Worm (Caenorhabditis elegans): Measurements from ENCODE around the gene helq-1.
"Not testable (repeated sequence)": the region's sequence is repeated elsewhere in the genome, so short reads cannot be mapped to it uniquely, and the experiment has no call there.

DNA sequence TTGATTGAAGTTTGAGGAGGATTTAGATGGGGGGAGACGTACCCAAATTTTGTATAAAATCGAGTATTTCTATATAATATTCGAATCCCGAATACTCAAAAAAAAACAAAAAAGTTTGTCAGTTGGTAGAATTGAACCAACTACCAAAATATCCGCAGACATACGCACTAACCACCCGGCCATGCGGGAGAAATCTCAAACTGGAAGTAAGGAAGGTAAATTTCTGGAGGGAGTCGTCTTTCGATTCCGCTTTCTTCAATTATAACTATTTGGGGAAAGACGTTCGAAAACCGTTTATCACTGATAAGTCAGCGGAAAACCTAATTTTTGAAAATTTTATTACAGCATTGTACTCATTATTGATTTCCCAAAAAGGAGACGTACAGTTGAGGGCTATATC, 42.0 kb upstream of the helq-1 start:
- TF ChIP-seq ztf-29 (GFP tag; IDR thresholded peaks at IDR 0.05); T22C8.4 (GFP tag; IDR thresholded peaks at IDR 0.05); med-1 (GFP tag; optimal IDR thresholded peaks at IDR 0.05; ENCODE audit: insufficient read depth): not testable (repeated sequence)
- TF ChIP-seq tab-1 (GFP tag; IDR thresholded peaks at IDR 0.05) (peak; percentile 10; the same call in 1 of the 2 replicates), flt-1 (GFP tag; IDR thresholded peaks at IDR 0.05) (peak; percentile 73), klf-2 (GFP tag; conservative IDR thresholded peaks at IDR 0.05) (peak; percentile 51; the same call in 1 of the 2 replicates), ref-1 (GFP tag; conservative IDR thresholded peaks at IDR 0.05) (0 out of 2 replicates have a peak, but pooled peaks have one; percentile 16)

Data from whole organism, midembryonic.